Fruit fly (Drosophila melanogaster) whole organism, embryonic: ENCODE data around the gene neur.
A peak's percentile ranks its signal among the peaks of the same experiment; 100 is the strongest.

Experiments used
- Awh ChIP-seq: fragments of 200-800 bp; sonication (Bioruptor generic); IDR thresholded peaks from 2 replicates; pipeline ENCODE4, ENCODE4 v1.3.6; 2022; ENCODE audit warnings: missing biosample characterization, missing genetic modification characterization
- CG10209 ChIP-seq: fragments of 200-800 bp; sonication (Bioruptor generic); optimal IDR thresholded peaks from 3 replicates; lab custom pipeline; 2017; ENCODE audit warnings: missing biosample characterization, mild to moderate bottlenecking, missing genetic modification characterization, missing genetic modification reagents
- CG10274 ChIP-seq: fragments of 200-800 bp; sonication (Bioruptor generic); optimal IDR thresholded peaks from 3 replicates; lab custom pipeline; 2017; ENCODE audit warnings: missing biosample characterization, mild to moderate bottlenecking, missing genetic modification characterization
- CG10366 ChIP-seq: fragments of 200-800 bp; sonication (Bioruptor generic); IDR thresholded peaks from 2 replicates; pipeline ENCODE4 v1.3.6; 2022; ENCODE audit warnings: missing biosample characterization, missing genetic modification characterization
- CG10654 ChIP-seq: fragments of 200-800 bp; sonication (Bioruptor generic); optimal IDR thresholded peaks from 2 replicates; lab custom pipeline; 2016; ENCODE audit warnings: missing biosample characterization, missing genetic modification characterization
- CG12299 ChIP-seq: fragments of 200-800 bp; sonication (Bioruptor generic); optimal IDR thresholded peaks from 2 replicates; lab custom pipeline; 2018; ENCODE audit warnings: missing biosample characterization, mild to moderate bottlenecking, missing genetic modification characterization
- CG1233 ChIP-seq: fragments of 200-800 bp; sonication (Bioruptor generic); optimal IDR thresholded peaks from 4 replicates; lab custom pipeline; 2018; ENCODE audit warnings: missing biosample characterization, mild to moderate bottlenecking, missing genetic modification characterization
- CG12391 ChIP-seq: fragments of 200-800 bp; sonication (Bioruptor generic); optimal IDR thresholded peaks from 3 replicates; lab custom pipeline; 2018; ENCODE audit warnings: missing biosample characterization, mild to moderate bottlenecking, missing genetic modification characterization, moderate library complexity
- CG12769 ChIP-seq: fragments of 200-800 bp; sonication (Bioruptor generic); optimal IDR thresholded peaks from 2 replicates; lab custom pipeline; 2019; ENCODE audit warnings: missing biosample characterization, mild to moderate bottlenecking, missing genetic modification characterization, moderate library complexity
- CG15479 ChIP-seq: fragments of 200-800 bp; sonication (Bioruptor generic); optimal IDR thresholded peaks from 3 replicates; lab custom pipeline; 2019; ENCODE audit warnings: missing biosample characterization, mild to moderate bottlenecking, missing genetic modification characterization, moderate library complexity
- CG1647 ChIP-seq: fragments of 200-800 bp; sonication (Bioruptor generic); optimal IDR thresholded peaks from 3 replicates; lab custom pipeline; 2016; ENCODE audit warnings: missing biosample characterization, missing genetic modification characterization
- CG16779 ChIP-seq: fragments of 200-800 bp; sonication (Bioruptor generic); IDR thresholded peaks from 2 replicates; pipeline ENCODE4 v1.3.6; 2022; ENCODE audit warnings: missing biosample characterization, missing genetic modification characterization
- CG17829 ChIP-seq: fragments of 200-800 bp; optimal IDR thresholded peaks from 2 replicates; lab custom pipeline; 2019; ENCODE audit warnings: missing biosample characterization, mild to moderate bottlenecking, missing genetic modification characterization, moderate library complexity
- CG2116 ChIP-seq: fragments of 200-800 bp; sonication (Bioruptor generic); optimal IDR thresholded peaks from 3 replicates; lab custom pipeline; 2018; ENCODE audit warnings: missing biosample characterization, mild to moderate bottlenecking, missing genetic modification characterization
- CG2678 ChIP-seq: fragments of 200-800 bp; sonication (Bioruptor generic); optimal IDR thresholded peaks from 3 replicates; lab custom pipeline; 2019; ENCODE audit warnings: missing biosample characterization, mild to moderate bottlenecking, missing genetic modification characterization, moderate library complexity
- CG2712 ChIP-seq: fragments of 200-800 bp; optimal IDR thresholded peaks from 3 replicates; lab custom pipeline; 2019; ENCODE audit warnings: missing biosample characterization, mild to moderate bottlenecking, missing genetic modification characterization, moderate library complexity
- CG4854 ChIP-seq: fragments of 200-800 bp; sonication (Bioruptor generic); optimal IDR thresholded peaks from 2 replicates; lab custom pipeline; 2016; ENCODE audit warnings: missing biosample characterization, missing genetic modification characterization, inconsistent platforms
- CG9727 ChIP-seq: fragments of 200-800 bp; sonication (Bioruptor generic); optimal IDR thresholded peaks from 3 replicates; lab custom pipeline; 2017; ENCODE audit warnings: missing biosample characterization, mild to moderate bottlenecking, missing genetic modification characterization
- CG9797 ChIP-seq: fragments of 200-800 bp; sonication (Bioruptor generic); optimal IDR thresholded peaks from 3 replicates; lab custom pipeline; 2018; ENCODE audit warnings: missing biosample characterization, mild to moderate bottlenecking, missing genetic modification characterization
- Chrac-16 ChIP-seq: fragments of 200-800 bp; sonication (Bioruptor generic); optimal IDR thresholded peaks from 3 replicates; lab custom pipeline; 2016; ENCODE audit warnings: missing biosample characterization, missing genetic modification characterization
- Dref ChIP-seq: fragments of 200-800 bp; sonication (Bioruptor generic); IDR thresholded peaks from 2 replicates; pipeline ENCODE4 v1.3.6; 2022; ENCODE audit warnings: missing biosample characterization, missing genetic modification characterization
- Ets97D ChIP-seq: fragments of 200-800 bp; sonication (Bioruptor generic); optimal IDR thresholded peaks from 3 replicates; lab custom pipeline; 2016; ENCODE audit warnings: missing biosample characterization, missing genetic modification characterization
- Fer3 ChIP-seq: fragments of 200-800 bp; sonication (Bioruptor generic); optimal IDR thresholded peaks from 2 replicates; lab custom pipeline; 2018; ENCODE audit warnings: missing biosample characterization, mild to moderate bottlenecking, missing genetic modification characterization, moderate library complexity
- GATAe ChIP-seq: fragments of 200-800 bp; sonication (Bioruptor generic); conservative IDR thresholded peaks from 2 replicates; pipeline ENCODE4 v1.3.6; 2022; ENCODE audit warnings: missing biosample characterization, missing genetic modification characterization
- HLH4C ChIP-seq: fragments of 200-800 bp; sonication (Bioruptor generic); IDR thresholded peaks from 3 replicates; pipeline ENCODE4 v1.3.6; 2022; ENCODE audit warnings: missing biosample characterization, missing genetic modification characterization; ENCODE audit not compliant: partially characterized antibody
- Hey ChIP-seq: fragments of 200-800 bp; sonication (Bioruptor generic); optimal IDR thresholded peaks from 3 replicates; lab custom pipeline; 2018; ENCODE audit warnings: missing biosample characterization, mild to moderate bottlenecking, missing genetic modification characterization
- Kr ChIP-seq: fragments of 200-800 bp; sonication (Bioruptor generic); optimal IDR thresholded peaks from 2 replicates; lab custom pipeline; 2017; ENCODE audit warnings: missing biosample characterization, mild to moderate bottlenecking, missing genetic modification characterization
- MESR4 ChIP-seq: fragments of 200-800 bp; sonication (Bioruptor generic); optimal IDR thresholded peaks from 2 replicates; lab custom pipeline; 2018; ENCODE audit warnings: missing biosample characterization, mild to moderate bottlenecking, missing genetic modification characterization, moderate library complexity
- Mad ChIP-seq: fragments of 200-800 bp; sonication (Bioruptor generic); optimal IDR thresholded peaks from 2 replicates; lab custom pipeline; 2016; ENCODE audit warnings: missing biosample characterization, missing genetic modification characterization
- Nf-YB ChIP-seq: fragments of 200-800 bp; sonication (Bioruptor generic); optimal IDR thresholded peaks from 3 replicates; lab custom pipeline; 2019; ENCODE audit warnings: missing biosample characterization, mild to moderate bottlenecking, missing genetic modification characterization, moderate library complexity
- NfI ChIP-seq: fragments of 200-800 bp; sonication (Bioruptor generic); optimal IDR thresholded peaks from 3 replicates; lab custom pipeline; 2018; ENCODE audit warnings: missing biosample characterization, mild to moderate bottlenecking, missing genetic modification characterization, moderate library complexity
- Opbp ChIP-seq: fragments of 200-800 bp; sonication (Bioruptor generic); IDR thresholded peaks from 3 replicates; pipeline ENCODE4 v1.3.6; 2022; ENCODE audit warnings: missing biosample characterization, missing genetic modification characterization; ENCODE audit not compliant: partially characterized antibody
- Sin3A ChIP-seq: fragments of >200 bp; optimal IDR thresholded peaks from 2 replicates; lab custom pipeline; 2018
- bbx ChIP-seq: fragments of 200-800 bp; sonication (Bioruptor generic); IDR thresholded peaks from 2 replicates; pipeline ENCODE4 v1.3.6; 2022; ENCODE audit warnings: missing biosample characterization, missing genetic modification characterization; ENCODE audit not compliant: partially characterized antibody
- bcd ChIP-seq: fragments of 200-800 bp; sonication (Bioruptor generic); optimal IDR thresholded peaks from 2 replicates; lab custom pipeline; 2017; ENCODE audit warnings: missing biosample characterization, mild to moderate bottlenecking, missing genetic modification characterization
- cg ChIP-seq: fragments of 200-800 bp; sonication (Bioruptor generic); optimal IDR thresholded peaks from 3 replicates; lab custom pipeline; 2019; ENCODE audit warnings: missing biosample characterization, mild to moderate bottlenecking, missing genetic modification characterization, moderate library complexity
- chinmo ChIP-seq: fragments of 200-800 bp; sonication (Bioruptor generic); IDR thresholded peaks from 4 replicates; pipeline ENCODE4 v1.3.6; 2022; ENCODE audit warnings: missing biosample characterization, missing genetic modification characterization; ENCODE audit not compliant: partially characterized antibody
- ftz-f1 ChIP-seq: fragments of 200-800 bp; sonication (Bioruptor generic); optimal IDR thresholded peaks from 2 replicates; lab custom pipeline; 2016; ENCODE audit warnings: missing biosample characterization, missing genetic modification characterization
- gcm ChIP-seq: fragments of 200-800 bp; sonication (Bioruptor generic); optimal IDR thresholded peaks from 2 replicates; lab custom pipeline; 2019; ENCODE audit warnings: missing biosample characterization, mild to moderate bottlenecking, missing genetic modification characterization, moderate library complexity
- grau ChIP-seq: fragments of 200-800 bp; optimal IDR thresholded peaks from 3 replicates; lab custom pipeline; 2019; ENCODE audit warnings: missing biosample characterization, mild to moderate bottlenecking, missing genetic modification characterization, moderate library complexity
- mld ChIP-seq: fragments of 200-800 bp; sonication (Bioruptor generic); IDR thresholded peaks from 3 replicates; pipeline ENCODE4 v1.3.6; 2022; ENCODE audit warnings: missing biosample characterization, missing genetic modification characterization; ENCODE audit not compliant: partially characterized antibody
- nmo ChIP-seq: fragments of 200-800 bp; sonication (Bioruptor generic); optimal IDR thresholded peaks from 2 replicates; lab custom pipeline; 2018; ENCODE audit warnings: missing biosample characterization, mild to moderate bottlenecking, missing genetic modification characterization, moderate library complexity
- nom ChIP-seq: fragments of 200-800 bp; sonication (Bioruptor generic); optimal IDR thresholded peaks from 2 replicates; lab custom pipeline; 2017; ENCODE audit warnings: missing biosample characterization, missing genetic modification characterization, mild to moderate bottlenecking, moderate library complexity, missing genetic modification reagents
- phol ChIP-seq: fragments of 200-800 bp; sonication (Bioruptor generic); optimal IDR thresholded peaks from 3 replicates; lab custom pipeline; 2018; ENCODE audit warnings: missing biosample characterization, mild to moderate bottlenecking, missing genetic modification characterization, moderate library complexity
- pnt ChIP-seq: fragments of 200-800 bp; sonication (Bioruptor generic); optimal IDR thresholded peaks from 3 replicates; lab custom pipeline; 2016; ENCODE audit warnings: missing biosample characterization, missing genetic modification characterization
- row ChIP-seq: fragments of 200-800 bp; sonication (Bioruptor generic); IDR thresholded peaks from 3 replicates; pipeline ENCODE4 v1.3.6; 2022; ENCODE audit warnings: missing biosample characterization, missing genetic modification characterization
- salm ChIP-seq: fragments of 200-800 bp; sonication (Bioruptor generic); optimal IDR thresholded peaks from 2 replicates; lab custom pipeline; 2018; ENCODE audit warnings: missing biosample characterization, mild to moderate bottlenecking, missing genetic modification characterization
- seq ChIP-seq: fragments of 200-800 bp; sonication (Bioruptor generic); IDR thresholded peaks from 2 replicates; pipeline ENCODE4 v1.3.6; 2022; ENCODE audit warnings: missing biosample characterization, missing genetic modification characterization
- so ChIP-seq: fragments of 200-800 bp; sonication (Bioruptor generic); IDR thresholded peaks from 3 replicates; pipeline ENCODE4 v1.3.6; 2022; ENCODE audit warnings: missing biosample characterization, missing genetic modification characterization
- sqz ChIP-seq: fragments of 200-800 bp; sonication (Bioruptor generic); optimal IDR thresholded peaks from 3 replicates; lab custom pipeline; 2018; ENCODE audit warnings: missing biosample characterization, mild to moderate bottlenecking, missing genetic modification characterization

The neur gene

dm6 chr3R:9019689-9020138, 19.6 kb downstream of the neur start, which contains the start of gene tgo (continued):
- peak; percentile 28 for TF ChIP-seq CG12391
- no peak for TF ChIP-seq mld (GFP tag; lab: Robert Waterston, UW)
- TF ChIP-seq CG9797 (GFP tag; lab: Kevin White, UChicago), result peak; percentile 94
- TF ChIP-seq Hey, result no peak
- peak; percentile 9 for TF ChIP-seq CG9727
- TF ChIP-seq grau (tag; lab: Kevin White, UChicago), result peak; percentile 36
- TF ChIP-seq CG1647 (GFP tag; lab: Kevin White, UChicago), result no peak
- TF ChIP-seq Dref (GFP tag; lab: Robert Waterston, UW), result peak; percentile 89
- no peak for TF ChIP-seq CG10366
- TF ChIP-seq sqz (GFP tag; lab: Kevin White, UChicago), result no peak
- no peak for TF ChIP-seq ftz-f1 (GFP tag; lab: Kevin White, UChicago)
- TF ChIP-seq Awh (GFP tag; lab: Robert Waterston, UW), result no peak
- peak; percentile 65 for TF ChIP-seq Sin3A (lab: Kevin White, UChicago)
- no peak for TF ChIP-seq nom (GFP tag; lab: Kevin White, UChicago)
- peak; percentile 72 for TF ChIP-seq cg
- TF ChIP-seq GATAe (GFP tag; lab: Robert Waterston, UW), result no peak
- no peak for TF ChIP-seq CG4854
- no peak for TF ChIP-seq CG2678 (tag; lab: Kevin White, UChicago)
- peak; percentile 36 for TF ChIP-seq gcm (GFP tag; lab: Kevin White, UChicago)
- no peak for TF ChIP-seq Kr (GFP tag; lab: Kevin White, UChicago)
- TF ChIP-seq Ets97D, result peak; percentile 52
- TF ChIP-seq bbx (GFP tag; lab: Robert Waterston, UW), result peak; percentile 36; the same call in 1 of the 2 replicates
- no peak for TF ChIP-seq CG15479 (GFP tag; lab: Kevin White, UChicago)
- TF ChIP-seq NfI (GFP tag; lab: Kevin White, UChicago), result no peak
- no peak for TF ChIP-seq Fer3 (tag; lab: Kevin White, UChicago)
- TF ChIP-seq phol (tag; lab: Kevin White, UChicago), result peak; percentile 63
- peak; percentile 45 for TF ChIP-seq CG17829
- peak; percentile 11 for TF ChIP-seq Mad (GFP tag; lab: Kevin White, UChicago)
- 0 out of 4 replicates have a peak, but pooled peaks have one; percentile 67 for TF ChIP-seq chinmo (GFP tag; lab: Robert Waterston, UW)
- TF ChIP-seq CG2712 (tag; lab: Kevin White, UChicago), result peak; percentile 46
- TF ChIP-seq salm (tag; lab: Kevin White, UChicago), result no peak
- peak; percentile 96 for TF ChIP-seq MESR4 (GFP tag; lab: Kevin White, UChicago)
- peak; percentile 52 for TF ChIP-seq nmo
- TF ChIP-seq seq (GFP tag; lab: Robert Waterston, UW), result no peak
- no peak for TF ChIP-seq so (GFP tag; lab: Robert Waterston, UW)
- TF ChIP-seq CG1233 (GFP tag; lab: Kevin White, UChicago), result no peak
- TF ChIP-seq bcd, result no peak
- no peak for TF ChIP-seq CG10654 (GFP tag; lab: Kevin White, UChicago)
- TF ChIP-seq CG10274, result no peak
- TF ChIP-seq Opbp (GFP tag; lab: Robert Waterston, UW), result peak; percentile 58; the same call in 2 of the 3 replicates
- no peak for TF ChIP-seq CG12299 (tag; lab: Kevin White, UChicago)
- no peak for TF ChIP-seq pnt (GFP tag; lab: Kevin White, UChicago)
- TF ChIP-seq CG12769 (tag; lab: Kevin White, UChicago), result no peak
- TF ChIP-seq CG16779 (GFP tag; lab: Robert Waterston, UW), result no peak
- TF ChIP-seq row (GFP tag; lab: Robert Waterston, UW), result 0 out of 3 replicates have a peak, but pooled peaks have one; percentile 19
- TF ChIP-seq Nf-YB (GFP tag; lab: Kevin White, UChicago), result peak; percentile 12
- TF ChIP-seq HLH4C (GFP tag; lab: Robert Waterston, UW), result peak; percentile 46
- no peak for TF ChIP-seq CG10209 (GFP tag; lab: Kevin White, UChicago)
- no peak for TF ChIP-seq Chrac-16 (GFP tag; lab: Kevin White, UChicago)
- peak; percentile 65 for TF ChIP-seq CG2116 (GFP tag; lab: Kevin White, UChicago)
